Fruit fly (Drosophila melanogaster): ENCODE measurements around the gene phu.

phu gene

DNA sequence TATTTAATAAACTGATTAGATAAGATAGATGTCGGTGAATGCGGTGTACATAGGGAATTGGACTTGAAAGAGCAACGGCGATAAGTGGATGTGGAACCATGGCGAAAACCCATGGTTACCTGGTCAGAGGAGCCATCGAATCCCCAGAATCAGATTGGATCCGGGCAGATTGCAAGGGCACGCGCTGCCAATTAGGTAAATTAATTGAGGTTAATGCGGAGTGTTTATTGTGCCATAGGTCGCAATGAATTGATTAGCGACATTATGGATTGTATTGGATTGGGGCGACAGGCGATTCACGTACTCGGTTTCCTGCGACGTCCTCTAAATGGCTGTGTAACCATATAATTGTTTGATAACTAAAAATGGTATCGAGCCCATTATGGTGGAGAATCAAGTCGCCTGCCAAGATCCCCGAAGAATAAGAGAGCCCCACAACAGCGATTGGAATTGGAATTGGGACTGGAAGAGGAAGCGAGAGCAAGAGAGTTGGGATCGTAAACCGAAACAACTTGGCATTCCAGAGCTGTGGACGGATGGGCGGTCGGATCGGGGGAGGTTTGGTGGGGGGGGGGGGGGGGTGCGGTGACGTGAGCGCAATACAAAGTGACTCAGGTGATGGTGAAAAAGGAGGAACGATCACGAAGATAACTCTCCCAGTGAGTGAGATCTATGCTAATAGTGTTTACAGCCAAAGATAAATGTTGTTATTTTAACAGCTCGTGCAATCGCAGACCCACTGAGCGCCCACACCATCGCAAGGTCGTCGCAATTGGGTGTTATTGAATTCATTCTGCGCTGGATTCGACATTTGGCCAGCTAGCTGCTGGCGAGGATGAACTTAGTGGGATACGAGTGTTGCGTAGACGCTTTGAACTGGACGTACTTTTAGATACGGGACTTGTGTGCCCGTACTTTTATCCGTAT lies 7.2 kb downstream of the phu start (continued):
- no peak for TF ChIP-seq CG11085 (GFP tag; IDR thresholded peaks at IDR 0.05)
- no peak for TF ChIP-seq CkIIα-i1 (GFP tag; IDR thresholded peaks at IDR 0.05)
- no peak for TF ChIP-seq fd102C (GFP tag; optimal IDR thresholded peaks at IDR 0.05)
- TF ChIP-seq Stat92E (GFP tag; optimal IDR thresholded peaks at IDR 0.05): peak in 1 of 3 experiments; percentile 23
- TF ChIP-seq mirr (GFP tag; optimal IDR thresholded peaks at IDR 0.05): peak; percentile 24
- no peak for TF ChIP-seq Dip2 (GFP tag; IDR thresholded peaks at IDR 0.05)
- TF ChIP-seq CG13894 (tag; optimal IDR thresholded peaks at IDR 0.05): no peak
- TF ChIP-seq C15 (GFP tag; IDR thresholded peaks at IDR 0.05): no peak
- no peak for TF ChIP-seq fu2 (GFP tag; optimal IDR thresholded peaks at IDR 0.05)
- TF ChIP-seq CG7987 (GFP tag; optimal IDR thresholded peaks at IDR 0.05): no peak
- TF ChIP-seq HLH54F (GFP tag; optimal IDR thresholded peaks at IDR 0.05): no peak
- no peak for TF ChIP-seq Poxn (GFP tag; IDR thresholded peaks at IDR 0.05)
- no peak for TF ChIP-seq CG18599 (GFP tag; optimal IDR thresholded peaks at IDR 0.05)
- no peak for TF ChIP-seq CG17912 (GFP tag; optimal IDR thresholded peaks at IDR 0.05)
- TF ChIP-seq unpg (GFP tag; optimal IDR thresholded peaks at IDR 0.05): no peak
- no peak for TF ChIP-seq maf-S (GFP tag; optimal IDR thresholded peaks at IDR 0.05)
- TF ChIP-seq CG7357 (GFP tag; IDR thresholded peaks at IDR 0.05): no peak
- no peak for TF ChIP-seq CG18011 (GFP tag; optimal IDR thresholded peaks at IDR 0.05)
- no peak for TF ChIP-seq CG2875 (GFP tag; optimal IDR thresholded peaks at IDR 0.05)
- no peak for TF ChIP-seq hth (optimal IDR thresholded peaks at IDR 0.05)
- no peak for TF ChIP-seq CG12391 (tag; optimal IDR thresholded peaks at IDR 0.05)
- TF ChIP-seq CG33213 (GFP tag; optimal IDR thresholded peaks at IDR 0.05): no peak
- TF ChIP-seq CG10366 (GFP tag; IDR thresholded peaks at IDR 0.05): no peak
- no peak for TF ChIP-seq org-1 (GFP tag; optimal IDR thresholded peaks at IDR 0.05)
- TF ChIP-seq hb (GFP tag; IDR thresholded peaks at IDR 0.05; ENCODE audit: partially characterized antibody): no peak
- TF ChIP-seq Vsx1 (GFP tag; optimal IDR thresholded peaks at IDR 0.05): no peak
- TF ChIP-seq CG6175 (GFP tag; IDR thresholded peaks at IDR 0.05): no peak
- 0 out of 2 replicates have a peak, but pooled peaks have one; percentile 7 for TF ChIP-seq CG9932 (GFP tag; IDR thresholded peaks at IDR 0.05)
- TF ChIP-seq Drgx (GFP tag; IDR thresholded peaks at IDR 0.05): no peak
- TF ChIP-seq Abd-B (GFP tag; optimal IDR thresholded peaks at IDR 0.05): no peak
- TF ChIP-seq h (optimal IDR thresholded peaks at IDR 0.05): no peak
- TF ChIP-seq kni (GFP tag; optimal IDR thresholded peaks at IDR 0.05): peak; percentile 46
- no peak for TF ChIP-seq gcm (GFP tag; optimal IDR thresholded peaks at IDR 0.05)
- no peak for TF ChIP-seq CG32772 (GFP tag; IDR thresholded peaks at IDR 0.05)
- TF ChIP-seq kay (GFP tag; optimal IDR thresholded peaks at IDR 0.05): peak; percentile 2
- TF ChIP-seq pfk (GFP tag; optimal IDR thresholded peaks at IDR 0.05): no peak
- no peak for TF ChIP-seq CG8924 (tag; optimal IDR thresholded peaks at IDR 0.05)
- TF ChIP-seq z (GFP tag; IDR thresholded peaks at IDR 0.05): peak; percentile 81
- no peak for TF ChIP-seq CG15073 (GFP tag; optimal IDR thresholded peaks at IDR 0.05)
- TF ChIP-seq B-H1 (GFP tag; IDR thresholded peaks at IDR 0.05): no peak
- TF ChIP-seq slp2 (GFP tag; optimal IDR thresholded peaks at IDR 0.05): no peak
- no peak for TF ChIP-seq CG4328 (GFP tag; optimal IDR thresholded peaks at IDR 0.05)
- TF ChIP-seq nerfin-1 (tag; optimal IDR thresholded peaks at IDR 0.05): no peak
- TF ChIP-seq Rfx (GFP tag; IDR thresholded peaks at IDR 0.05): no peak
- TF ChIP-seq vvl (GFP tag; IDR thresholded peaks at IDR 0.05): peak; percentile 18; the same call in 1 of the 2 replicates
- TF ChIP-seq Pdp1 (GFP tag; optimal IDR thresholded peaks at IDR 0.05): no peak
- no peak for TF ChIP-seq ttk (GFP tag; IDR thresholded peaks at IDR 0.05)
- TF ChIP-seq Hr39 (optimal IDR thresholded peaks at IDR 0.05): no peak
- TF ChIP-seq run (tag; optimal IDR thresholded peaks at IDR 0.05): no peak
- TF ChIP-seq ranshi (GFP tag; IDR thresholded peaks at IDR 0.05): no peak
